Fruit fly (Drosophila melanogaster) whole organism, embryonic: Measurements from ENCODE around the gene Vps4.

Experiments used
- CG3726 ChIP-seq: fragments of 200-800 bp; sonication (Bioruptor generic); IDR thresholded peaks from 3 replicates; pipeline ENCODE4, ENCODE4 v1.3.6; 2022; ENCODE audit warnings: missing biosample characterization, missing genetic modification characterization
- Camta ChIP-seq: fragments of 200-800 bp; sonication (Bioruptor generic); optimal IDR thresholded peaks from 2 replicates; lab custom pipeline; 2016; ENCODE audit warnings: missing biosample characterization, missing genetic modification characterization
- Drgx ChIP-seq: fragments of 200-800 bp; sonication (Bioruptor generic); IDR thresholded peaks from 2 replicates; pipeline ENCODE4 v1.3.6; 2022; ENCODE audit warnings: missing biosample characterization, missing genetic modification characterization
- GATAe ChIP-seq: fragments of 200-800 bp; sonication (Bioruptor generic); conservative IDR thresholded peaks from 2 replicates; pipeline ENCODE4 v1.3.6; 2022; ENCODE audit warnings: missing biosample characterization, missing genetic modification characterization
- Optix ChIP-seq: fragments of 200-800 bp; sonication (Bioruptor generic); IDR thresholded peaks from 3 replicates; pipeline ENCODE4 v1.3.6; 2022; ENCODE audit warnings: missing biosample characterization, missing genetic modification characterization

DNA sequence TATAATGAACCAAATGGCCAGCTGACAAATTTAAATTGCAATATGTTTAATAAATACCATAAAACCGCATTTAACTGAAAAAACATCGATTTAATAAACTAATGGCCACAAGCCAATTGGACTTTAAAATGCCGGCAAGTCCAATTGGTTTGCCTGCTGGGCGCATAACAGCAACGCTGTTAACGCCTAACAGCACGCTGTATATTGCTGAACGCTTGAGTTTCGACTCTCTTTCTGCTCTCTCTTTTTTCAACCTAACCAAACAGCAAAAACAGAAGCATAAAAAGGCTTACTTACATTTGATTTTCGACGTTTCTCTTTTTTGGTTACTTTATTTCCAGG is 21.4 kb upstream of the Vps4 start:
- TF ChIP-seq Optix (GFP tag; lab: Robert Waterston, UW) (no peak), Drgx (GFP tag; lab: Robert Waterston, UW) (no peak), GATAe (GFP tag; lab: Robert Waterston, UW) (no peak), CG3726 (no peak), Camta (GFP tag; lab: Kevin White, UChicago) (no peak)
